Fruit fly (Drosophila melanogaster): Measurements from ENCODE around the gene CG17258.

CG17258 gene

DNA sequence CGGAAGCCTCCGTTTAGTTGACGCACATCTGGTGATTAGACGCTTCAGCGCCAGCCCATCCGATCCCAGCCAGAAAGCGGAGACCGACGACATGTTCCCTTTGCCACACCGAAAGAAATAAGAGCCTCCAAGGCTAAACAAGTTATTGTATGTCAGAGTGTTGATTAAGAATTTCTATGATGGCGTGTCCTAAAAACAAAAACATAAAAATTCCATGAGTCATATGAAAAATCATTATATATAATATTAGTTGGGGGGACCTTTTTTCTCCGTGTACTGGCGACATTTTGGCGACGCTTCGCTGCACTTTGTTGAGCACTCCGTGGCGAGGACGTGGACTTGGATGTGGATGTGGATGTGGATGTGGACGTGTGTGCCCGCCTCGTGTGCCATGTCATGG lies 22.4 kb downstream of the CG17258 start (continued):
- TF ChIP-seq CG6791 (GFP tag; IDR thresholded peaks at IDR 0.05; ENCODE audit: partially characterized antibody) (no peak), CG13123 (GFP tag; optimal IDR thresholded peaks at IDR 0.05) (no peak), stc (GFP tag; IDR thresholded peaks at IDR 0.05) (peak; percentile 33; the same call in 1 of the 2 replicates), H2.0 (GFP tag; IDR thresholded peaks at IDR 0.05) (no peak; the same call in 1 of the 2 replicates), ato (GFP tag; IDR thresholded peaks at IDR 0.05; ENCODE audit: partially characterized antibody) (no peak), HmgZ (tag; optimal IDR thresholded peaks at IDR 0.05) (no peak), grau (tag; optimal IDR thresholded peaks at IDR 0.05) (no peak), CG16779 (GFP tag; IDR thresholded peaks at IDR 0.05) (no peak), CG1024 (GFP tag; IDR thresholded peaks at IDR 0.05) (no peak), chm (GFP tag; IDR thresholded peaks at IDR 0.05) (no peak), Lim3 (GFP tag; IDR thresholded peaks at IDR 0.05) (no peak), esg (GFP tag; conservative IDR thresholded peaks at IDR 0.05) (peak; percentile 10; the same call in 1 of the 2 replicates), inv (GFP tag; IDR thresholded peaks at IDR 0.05; ENCODE audit: partially characterized antibody) (no peak), Sin3A (optimal IDR thresholded peaks at IDR 0.05) (no peak), D (optimal IDR thresholded peaks at IDR 0.05) (no peak), D (GFP tag; optimal IDR thresholded peaks at IDR 0.05) (peak; percentile 9), CG7372 (GFP tag; IDR thresholded peaks at IDR 0.05) (no peak), CG12219 (GFP tag; optimal IDR thresholded peaks at IDR 0.05) (no peak), amos (GFP tag; IDR thresholded peaks at IDR 0.05; ENCODE audit: partially characterized antibody) (no peak), CG11504 (tag; optimal IDR thresholded peaks at IDR 0.05) (no peak), CG10979 (tag; optimal IDR thresholded peaks at IDR 0.05) (peak; percentile 57), tll (GFP tag; optimal IDR thresholded peaks at IDR 0.05) (no peak), CG12942 (GFP tag; optimal IDR thresholded peaks at IDR 0.05) (no peak), Ets97D (GFP tag; optimal IDR thresholded peaks at IDR 0.05) (no peak), knrl (GFP tag; IDR thresholded peaks at IDR 0.05; ENCODE audit: partially characterized antibody) (no peak), fd96Cb (tag; optimal IDR thresholded peaks at IDR 0.05) (peak; percentile 32), CG8290 (GFP tag; optimal IDR thresholded peaks at IDR 0.05) (no peak), CG8290 (tag; optimal IDR thresholded peaks at IDR 0.05) (no peak), danr (GFP tag; IDR thresholded peaks at IDR 0.05) (no peak), CG3163 (GFP tag; optimal IDR thresholded peaks at IDR 0.05) (no peak), CG34422 (GFP tag; IDR thresholded peaks at IDR 0.05) (no peak), ham (GFP tag; IDR thresholded peaks at IDR 0.05) (no peak), Ada2b (GFP tag; IDR thresholded peaks at IDR 0.05) (0 out of 2 replicates have a peak, but pooled peaks have one; percentile 9), CG2129 (GFP tag; IDR thresholded peaks at IDR 0.05; ENCODE audit: partially characterized antibody) (no peak), CG17612 (GFP tag; IDR thresholded peaks at IDR 0.05) (no peak), tna (GFP tag; IDR thresholded peaks at IDR 0.05; ENCODE audit: partially characterized antibody) (no peak), Hmx (GFP tag; optimal IDR thresholded peaks at IDR 0.05) (no peak), repo (GFP tag; optimal IDR thresholded peaks at IDR 0.05) (no peak), CG9797 (GFP tag; optimal IDR thresholded peaks at IDR 0.05) (no peak), CG12155 (GFP tag; optimal IDR thresholded peaks at IDR 0.05) (no peak), CG31365 (tag; optimal IDR thresholded peaks at IDR 0.05) (no peak), CG31388 (GFP tag; optimal IDR thresholded peaks at IDR 0.05) (no peak), pb (GFP tag; optimal IDR thresholded peaks at IDR 0.05) (no peak), CG13775 (GFP tag; optimal IDR thresholded peaks at IDR 0.05) (no peak), CG15601 (tag; optimal IDR thresholded peaks at IDR 0.05) (no peak), Nf-YB (GFP tag; optimal IDR thresholded peaks at IDR 0.05) (no peak), cato (GFP tag; optimal IDR thresholded peaks at IDR 0.05; ENCODE audit: borderline replicate concordance) (no peak), CG17328 (GFP tag; IDR thresholded peaks at IDR 0.05) (peak; percentile 45; the same call in 1 of the 2 replicates), hbn (GFP tag; IDR thresholded peaks at IDR 0.05; ENCODE audit: partially characterized antibody) (no peak), CG10959 (GFP tag; IDR thresholded peaks at IDR 0.05) (0 out of 2 replicates have a peak, but pooled peaks have one; percentile 7), lola (GFP tag; optimal IDR thresholded peaks at IDR 0.05) (peak in 1 of 3 experiments; percentile 42), grn (GFP tag; optimal IDR thresholded peaks at IDR 0.05) (no peak)
